Fruit fly (Drosophila melanogaster): ENCODE data around the gene Atg12.
A peak's percentile ranks its signal among the peaks of the same experiment; 100 is the strongest.

Gene Atg12

DNA sequence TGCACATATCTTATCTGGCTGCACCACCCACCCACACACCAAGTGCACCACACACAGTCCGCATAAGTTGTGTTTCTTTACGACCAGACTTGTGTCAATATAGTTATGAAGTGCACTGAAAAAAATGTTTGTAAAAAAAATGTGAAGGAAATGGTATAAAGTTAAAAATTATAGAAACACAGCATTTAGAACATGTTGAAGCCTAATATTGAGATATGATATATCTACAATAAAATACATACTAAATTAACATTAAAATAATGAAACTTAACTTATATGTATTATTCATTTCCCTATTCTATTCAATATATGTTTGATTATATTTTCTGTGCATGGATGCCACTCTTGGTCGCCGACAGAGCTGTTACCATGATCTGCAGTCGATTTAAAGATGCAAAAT, 23.8 kb upstream of the Atg12 start:
- no peak for TF ChIP-seq CG17801 (GFP tag; optimal IDR thresholded peaks at IDR 0.05; ENCODE audit: partially characterized antibody)

dm6 chr3L:12113589-12113988, 23.2 kb upstream of the Atg12 start:
- TF ChIP-seq CG17801 (GFP tag; optimal IDR thresholded peaks at IDR 0.05; ENCODE audit: partially characterized antibody) = no peak

DNA sequence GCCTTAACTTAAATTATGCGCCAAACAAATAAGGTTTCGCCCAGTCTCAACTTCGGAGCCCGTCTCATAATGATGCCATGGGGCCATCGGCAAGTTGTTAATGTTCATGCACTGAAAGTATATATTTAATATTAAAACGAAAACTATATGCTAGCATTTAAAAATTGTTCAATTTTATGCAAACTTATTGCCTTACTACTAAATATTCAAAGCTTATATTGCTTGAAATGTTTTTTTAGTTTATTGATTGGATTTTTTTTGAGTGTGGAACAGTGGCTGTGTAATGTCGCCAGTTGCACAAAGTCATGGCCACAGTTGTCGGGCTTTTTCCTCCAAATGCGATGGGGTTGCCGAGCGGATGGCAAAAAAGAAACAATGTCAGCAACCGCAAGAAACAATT, 22.6 kb upstream of the Atg12 start:
- no peak for TF ChIP-seq CG17801 (GFP tag; optimal IDR thresholded peaks at IDR 0.05; ENCODE audit: partially characterized antibody)

DNA sequence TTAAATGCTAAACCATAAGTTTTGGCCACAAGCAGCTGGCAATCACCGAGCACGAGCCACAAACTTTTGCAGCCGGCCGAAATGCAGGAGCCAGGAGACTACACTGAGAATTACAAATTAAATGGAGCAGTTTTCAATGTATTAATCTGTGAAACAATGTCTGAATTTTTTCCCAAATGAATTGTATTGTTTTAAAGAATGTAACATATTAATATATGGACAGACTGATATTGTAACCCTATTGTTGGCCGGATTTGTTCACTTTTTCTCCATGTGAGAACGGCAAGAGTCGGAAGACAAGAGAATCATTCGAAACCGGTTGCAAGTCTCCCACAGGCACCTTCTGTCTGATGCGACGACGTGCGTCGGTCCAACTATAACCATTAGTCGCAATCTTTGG, 21.7 kb upstream of the Atg12 start:
- TF ChIP-seq CG17801 (GFP tag; optimal IDR thresholded peaks at IDR 0.05; ENCODE audit: partially characterized antibody) = no peak

dm6 chr3L:12115966-12116735, 20.6 kb upstream of the Atg12 start, which contains the start of gene vers:
Gene vers (plus strand): TSS chr3L:12116101.
- peak; percentile 16 for TF ChIP-seq CG17801 (GFP tag; optimal IDR thresholded peaks at IDR 0.05; ENCODE audit: partially characterized antibody)

DNA sequence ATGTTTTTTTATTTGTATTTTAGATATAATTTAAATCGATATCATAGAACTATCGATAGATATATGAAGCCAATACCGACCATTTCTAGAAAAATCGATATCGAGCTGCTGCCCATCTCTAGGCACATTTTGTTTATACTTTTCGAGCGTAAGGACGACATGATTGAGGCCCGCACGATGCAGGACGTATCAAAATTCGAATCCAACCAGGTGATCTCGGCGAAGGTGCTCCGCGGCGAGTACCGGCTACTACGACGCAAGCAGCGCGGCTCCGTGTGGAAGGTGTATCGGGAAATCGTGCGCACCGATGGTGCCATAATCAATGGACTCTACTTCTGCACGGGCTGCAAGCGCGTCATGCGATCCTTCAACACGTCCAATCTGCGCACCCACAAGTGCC, 18.6 kb upstream of the Atg12 start, which contains the start of gene ssp:
Gene ssp (plus strand): TSS at position 102 of the 400 bp plus-strand sequence.
- TF ChIP-seq CG17801 (GFP tag; optimal IDR thresholded peaks at IDR 0.05; ENCODE audit: partially characterized antibody) = peak; percentile 66

- no peak for TF ChIP-seq CG17801 (GFP tag; optimal IDR thresholded peaks at IDR 0.05; ENCODE audit: partially characterized antibody)
Measured at dm6 chr3L:12118631-12119030, 18.1 kb upstream of the Atg12 start.

dm6 chr3L:12119875-12120485, 16.8 kb upstream of the Atg12 start, which contains the start of gene CG11560:
Gene CG11560 (plus strand): TSS chr3L:12120019.
- TF ChIP-seq CG17801 (GFP tag; optimal IDR thresholded peaks at IDR 0.05; ENCODE audit: partially characterized antibody) = peak; percentile 35

DNA sequence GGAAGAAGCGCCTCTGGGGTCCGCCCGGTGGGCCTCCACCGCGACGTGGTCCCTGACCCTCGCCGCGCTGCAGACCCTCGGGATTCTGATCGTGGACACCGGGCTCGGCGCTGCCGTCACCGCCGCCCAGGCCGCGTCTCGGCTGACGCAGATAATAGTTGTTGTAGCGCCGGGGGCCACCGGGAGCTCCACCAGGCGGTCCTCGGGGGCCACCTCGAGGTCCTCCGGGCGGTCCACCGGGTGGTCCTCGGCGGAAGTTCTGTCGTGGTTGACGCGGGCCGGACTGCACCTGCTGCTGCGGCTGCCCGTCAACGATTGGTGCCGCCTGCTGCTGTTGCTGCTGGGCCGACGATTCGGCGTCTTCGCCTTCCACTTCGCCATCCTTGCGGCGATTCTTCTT, 13.9 kb upstream of the Atg12 start:
- TF ChIP-seq CG17801 (GFP tag; optimal IDR thresholded peaks at IDR 0.05; ENCODE audit: partially characterized antibody) = no peak

dm6 chr3L:12124138-12124583, 12.6 kb upstream of the Atg12 start:
- TF ChIP-seq CG17801 (GFP tag; optimal IDR thresholded peaks at IDR 0.05; ENCODE audit: partially characterized antibody) = no peak

dm6 chr3L:12124975-12125374, 11.8 kb upstream of the Atg12 start, which contains the start of gene yps:
Gene yps (minus strand): TSS chr3L:12125150.
- peak; percentile 96 for TF ChIP-seq CG17801 (GFP tag; optimal IDR thresholded peaks at IDR 0.05; ENCODE audit: partially characterized antibody)

- TF ChIP-seq CG17801 (GFP tag; optimal IDR thresholded peaks at IDR 0.05; ENCODE audit: partially characterized antibody) = no peak
Measured at dm6 chr3L:12127294-12128029, 9.3 kb upstream of the Atg12 start, which contains the start of the genes Ir68b and CG34241. Gene Ir68b (minus strand): TSS chr3L:12127394. Gene CG34241 (plus strand): TSS chr3L:12127979.

- TF ChIP-seq CG17801 (GFP tag; optimal IDR thresholded peaks at IDR 0.05; ENCODE audit: partially characterized antibody) = no peak
Measured at dm6 chr3L:12129111-12129510, 7.7 kb upstream of the Atg12 start, which contains the start of gene Lsp2. Gene Lsp2 (plus strand): TSS chr3L:12129393.

DNA sequence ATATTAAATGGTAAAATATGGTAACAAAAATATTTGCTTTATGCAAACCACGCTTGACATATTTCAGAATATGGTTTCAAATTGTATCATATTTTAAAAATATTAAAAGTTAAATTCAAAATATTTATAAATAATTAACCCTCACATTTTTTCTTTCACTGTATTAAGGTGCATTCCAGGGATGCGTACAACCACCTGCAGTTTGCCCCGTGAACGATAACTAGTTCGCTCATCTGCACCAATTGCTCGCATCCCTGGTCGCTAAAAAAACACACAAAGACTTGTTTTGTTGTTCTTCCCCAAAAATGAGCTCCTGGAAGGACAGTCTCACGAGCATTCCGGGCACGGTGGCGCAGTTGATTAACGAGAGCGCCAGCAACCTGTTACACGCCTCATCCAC, 4.8 kb upstream of the Atg12 start, which contains the start of gene DEF8:
Gene DEF8 (plus strand): TSS at position 229 of the 400 bp plus-strand sequence.
- TF ChIP-seq CG17801 (GFP tag; optimal IDR thresholded peaks at IDR 0.05; ENCODE audit: partially characterized antibody) = peak; percentile 86

All from ovary, adult (tissue).